Fruit fly (Drosophila melanogaster) whole organism, prepupa: ENCODE data around the gene snRNP-U1-70K.

ENCODE experiments used
- CG3032 ChIP-seq: fragments of 200-800 bp; optimal IDR thresholded peaks from 2 replicates; lab custom pipeline; 2019; ENCODE audit warnings: missing biosample characterization, mild to moderate bottlenecking, missing genetic modification characterization, moderate library complexity
- CG4318 ChIP-seq: fragments of 200-800 bp; sonication (Bioruptor generic); optimal IDR thresholded peaks from 3 replicates; lab custom pipeline; 2017; ENCODE audit warnings: missing biosample characterization, mild to moderate bottlenecking, missing genetic modification characterization
- CG6808 ChIP-seq: fragments of 200-800 bp; sonication (Bioruptor generic); optimal IDR thresholded peaks from 3 replicates; lab custom pipeline; 2017; ENCODE audit warnings: missing biosample characterization, missing genetic modification characterization, mild to moderate bottlenecking, moderate library complexity, missing genetic modification reagents
- CG6854 ChIP-seq: fragments of 200-800 bp; sonication (Bioruptor generic); optimal IDR thresholded peaks from 2 replicates; lab custom pipeline; 2017; ENCODE audit warnings: missing biosample characterization, mild to moderate bottlenecking, missing genetic modification characterization
- CG9139 ChIP-seq: fragments of 200-800 bp; sonication (Bioruptor generic); optimal IDR thresholded peaks from 3 replicates; lab custom pipeline; 2017; ENCODE audit warnings: missing biosample characterization, mild to moderate bottlenecking, missing genetic modification characterization
- Gug ChIP-seq: fragments of 200-800 bp; sonication (Bioruptor generic); IDR thresholded peaks from 2 replicates; pipeline ENCODE4 v1.3.6; 2022; ENCODE audit warnings: missing biosample characterization, missing genetic modification characterization
- Smox ChIP-seq: fragments of 200-800 bp; sonication (Bioruptor generic); optimal IDR thresholded peaks from 3 replicates; lab custom pipeline; 2016; ENCODE audit warnings: missing biosample characterization, missing genetic modification characterization
- fd85E ChIP-seq: fragments of 200-800 bp; sonication (Bioruptor generic); optimal IDR thresholded peaks from 3 replicates; lab custom pipeline; 2016; ENCODE audit warnings: missing biosample characterization, missing genetic modification characterization
- net ChIP-seq: fragments of 200-800 bp; sonication (Bioruptor generic); optimal IDR thresholded peaks from 3 replicates; lab custom pipeline; 2016; ENCODE audit warnings: missing biosample characterization, missing genetic modification characterization

- TF ChIP-seq CG3032 (tag; lab: Kevin White, UChicago) (no peak), CG6808 (GFP tag; lab: Kevin White, UChicago) (no peak), Smox (GFP tag; lab: Kevin White, UChicago) (no peak), CG6854 (no peak), Gug (GFP tag; lab: Robert Waterston, UW) (no peak), CG9139 (GFP tag; lab: Kevin White, UChicago) (no peak), fd85E (GFP tag; lab: Kevin White, UChicago) (no peak), CG4318 (GFP tag; lab: Kevin White, UChicago) (no peak), net (GFP tag; lab: Kevin White, UChicago) (no peak)
Observed at dm6 chr2L:6942714-6943113, 28.8 kb downstream of the snRNP-U1-70K start, which contains the start of gene CG18304.
